Worm (Caenorhabditis elegans) whole organism, mixed stage, embryonic: ENCODE results near the gene ZK856.18.

Source experiments
- ceh-43 ChIP-seq: fragments of 200-800 bp; sonication (Bioruptor generic); optimal IDR thresholded peaks from 2 replicates; lab custom pipeline; 2018; ENCODE audit warnings: mild to moderate bottlenecking, missing genetic modification characterization, moderate library complexity, missing compliant biosample characterization
- drap-1 ChIP-seq: fragments of 200-800 bp; sonication (Bioruptor generic); optimal IDR thresholded peaks from 3 replicates; lab custom pipeline; 2018; ENCODE audit warnings: mild to moderate bottlenecking, missing genetic modification characterization, missing compliant biosample characterization
- elt-1 ChIP-seq: sonication (generic microtip); optimal IDR thresholded peaks from 2 replicates; lab custom pipeline; 2017; ENCODE audit warnings: missing genetic modification characterization, mild to moderate bottlenecking, missing compliant biosample characterization, antibody characterized with exemption, moderate library complexity, borderline replicate concordance; ENCODE audit not compliant: insufficient read depth
- lsy-2 ChIP-seq: fragments of 150-350 bp; optimal IDR thresholded peaks from 2 replicates; lab custom pipeline; 2014; ENCODE audit warnings: missing biosample characterization, missing genetic modification characterization
- mab-5 ChIP-seq: fragments of 150-350 bp; optimal IDR thresholded peaks from 2 replicates; lab custom pipeline; 2014; ENCODE audit warnings: missing biosample characterization, missing genetic modification characterization
- nhr-12 ChIP-seq: fragments of 150-350 bp; optimal IDR thresholded peaks from 2 replicates; lab custom pipeline; 2014; ENCODE audit warnings: missing biosample characterization, missing genetic modification characterization
- nhr-28 ChIP-seq: fragments of 150-350 bp; optimal IDR thresholded peaks from 2 replicates; lab custom pipeline; 2014; ENCODE audit warnings: missing biosample characterization, missing genetic modification characterization
- nhr-76 ChIP-seq: sonication (generic microtip); optimal IDR thresholded peaks from 2 replicates; lab custom pipeline; 2017; ENCODE audit warnings: missing biosample characterization, missing genetic modification characterization
- snpc-4 ChIP-seq: fragments of 150-350 bp; optimal IDR thresholded peaks from 2 replicates; lab custom pipeline; 2014; ENCODE audit warnings: missing biosample characterization, missing genetic modification characterization
- unc-62 ChIP-seq: fragments of 150-350 bp; optimal IDR thresholded peaks from 2 replicates; lab custom pipeline; 2014; ENCODE audit warnings: missing biosample characterization, missing genetic modification reagents, missing genetic modification characterization
- ztf-11 ChIP-seq: fragments of 150-350 bp; optimal IDR thresholded peaks from 2 replicates; lab custom pipeline; 2014; ENCODE audit warnings: missing biosample characterization, missing genetic modification characterization

- TF ChIP-seq nhr-28 (tag; lab: Kevin White, UChicago): no peak
- TF ChIP-seq unc-62: no peak
- no peak for TF ChIP-seq mab-5 (tag; lab: Kevin White, UChicago)
- no peak for TF ChIP-seq ceh-43 (GFP tag; lab: Kevin White, UChicago)
- TF ChIP-seq drap-1 (GFP tag; lab: Kevin White, UChicago): no peak
- no peak for TF ChIP-seq ztf-11 (tag; lab: Kevin White, UChicago)
- TF ChIP-seq nhr-12 (tag; lab: Kevin White, UChicago): no peak
- TF ChIP-seq elt-1: no peak
- TF ChIP-seq nhr-76 (tag; lab: Kevin White, UChicago): no peak
- peak; percentile 62 for TF ChIP-seq lsy-2
- no peak for TF ChIP-seq snpc-4 (tag; lab: Kevin White, UChicago)
Observed at ce11 chrV:10204863-10205338, 19.1 kb upstream of the ZK856.18 start, which contains the start of the genes ZK856.19 and ZK856.11.
